Worm (Caenorhabditis elegans) whole organism, L4 larva: ENCODE data around the gene eri-5.
A peak's percentile ranks its signal among the peaks of the same experiment; 100 is the strongest.

Source experiments
- F37D6.2 ChIP-seq: sonication (generic microtip); optimal IDR thresholded peaks from 2 replicates; lab custom pipeline; 2016; ENCODE audit warnings: mild to moderate bottlenecking, missing genetic modification characterization, missing compliant biosample characterization
- F49E8.2 ChIP-seq: sonication (generic microtip); optimal IDR thresholded peaks from 2 replicates; lab custom pipeline; 2016; ENCODE audit warnings: missing compliant biosample characterization, mild to moderate bottlenecking, missing genetic modification characterization, borderline replicate concordance
- T26A8.4 ChIP-seq: fragments of 200-800 bp; sonication (Bioruptor generic); IDR thresholded peaks from 2 replicates; pipeline ENCODE4 v1.3.6; 2022; ENCODE audit warnings: missing genetic modification characterization, missing compliant biosample characterization
- Y105C5A.15 ChIP-seq: fragments of 200-800 bp; sonication (Bioruptor generic); IDR thresholded peaks from 2 replicates; pipeline ENCODE4 v1.3.6; 2022; ENCODE audit warnings: missing genetic modification characterization, missing compliant biosample characterization
- aly-2 ChIP-seq: sonication (generic microtip); optimal IDR thresholded peaks from 2 replicates; lab custom pipeline; 2018; ENCODE audit warnings: missing biosample characterization, missing genetic modification characterization
- ama-1 ChIP-seq: fragments of 150-350 bp; optimal IDR thresholded peaks from 2 replicates; lab custom pipeline; 2014; ENCODE audit warnings: inconsistent platforms, mixed read lengths
- ces-1 ChIP-seq: fragments of 150-350 bp; sonication (generic microtip); optimal IDR thresholded peaks from 4 replicates; lab custom pipeline; 2014; ENCODE audit warnings: missing biosample characterization, missing genetic modification reagents, missing genetic modification characterization
- cey-2 ChIP-seq: sonication (generic microtip); optimal IDR thresholded peaks from 3 replicates; lab custom pipeline; 2017; ENCODE audit warnings: missing genetic modification characterization, mild to moderate bottlenecking, missing compliant biosample characterization, antibody characterized with exemption, borderline replicate concordance; ENCODE audit not compliant: insufficient read depth
- daf-16 ChIP-seq, 3 experiments: sonication (generic microtip); optimal IDR thresholded peaks; 2 replicates each; lab custom pipeline; 2016 to 2017; ENCODE audit warnings: missing genetic modification characterization in 3 of 3, missing genetic modification reagents in 3 of 3, mild to moderate bottlenecking in 2 of 3, missing compliant biosample characterization in 2 of 3, missing biosample characterization in 1 of 3, moderate library complexity in 1 of 3
- daf-19 ChIP-seq: fragments of 200-800 bp; sonication (Bioruptor generic); conservative IDR thresholded peaks from 2 replicates; pipeline ENCODE4 v1.3.6; 2022; ENCODE audit warnings: missing genetic modification characterization, missing compliant biosample characterization
- dmd-6 ChIP-seq: fragments of 200-800 bp; sonication (Bioruptor generic); IDR thresholded peaks from 2 replicates; pipeline ENCODE4 v1.3.6; 2022; ENCODE audit warnings: missing genetic modification reagents, missing genetic modification characterization, missing compliant biosample characterization
- dmd-8 ChIP-seq: fragments of 200-800 bp; sonication (Bioruptor generic); IDR thresholded peaks from 2 replicates; pipeline ENCODE4 v1.3.6; 2022; ENCODE audit warnings: missing genetic modification characterization, missing compliant biosample characterization
- dve-1 ChIP-seq: sonication (generic microtip); optimal IDR thresholded peaks from 2 replicates; lab custom pipeline; 2017; ENCODE audit warnings: antibody characterized with exemption, mild to moderate bottlenecking, missing genetic modification characterization, missing compliant biosample characterization; ENCODE audit not compliant: insufficient read depth
- fkh-10 ChIP-seq: fragments of 150-350 bp; optimal IDR thresholded peaks from 2 replicates; lab custom pipeline; 2014; ENCODE audit warnings: missing biosample characterization, missing genetic modification reagents, missing genetic modification characterization
- fos-1 ChIP-seq: fragments of 150-350 bp; optimal IDR thresholded peaks from 2 replicates; lab custom pipeline; 2014; ENCODE audit warnings: missing biosample characterization, missing genetic modification characterization
- gei-8 ChIP-seq: fragments of 200-800 bp; sonication (Bioruptor generic); optimal IDR thresholded peaks from 2 replicates; lab custom pipeline; 2018; ENCODE audit warnings: mild to moderate bottlenecking, missing genetic modification characterization, missing compliant biosample characterization
- hif-1 ChIP-seq, 2 experiments: sonication (generic microtip); optimal IDR thresholded peaks; 2 replicates each; lab custom pipeline; 2016 to 2017; ENCODE audit warnings: missing compliant biosample characterization in 2 of 2, missing genetic modification characterization in 2 of 2, missing genetic modification reagents in 2 of 2, missing genotype in 2 of 2, mild to moderate bottlenecking in 1 of 2
- hlh-11 ChIP-seq: fragments of 200-800 bp; sonication (Bioruptor generic); optimal IDR thresholded peaks from 2 replicates; lab custom pipeline; 2018; ENCODE audit warnings: mild to moderate bottlenecking, missing genetic modification characterization, missing compliant biosample characterization
- hlh-30 ChIP-seq: sonication (generic microtip); optimal IDR thresholded peaks from 2 replicates; lab custom pipeline; 2017; ENCODE audit warnings: antibody characterized with exemption, mild to moderate bottlenecking, missing genetic modification characterization, missing compliant biosample characterization; ENCODE audit not compliant: insufficient read depth
- hmg-1.1 ChIP-seq: fragments of 200-800 bp; sonication (Bioruptor generic); IDR thresholded peaks from 2 replicates; pipeline ENCODE4 v1.3.6; 2022; ENCODE audit warnings: missing genetic modification reagents, missing genetic modification characterization, missing compliant biosample characterization
- lim-7 ChIP-seq: fragments of 200-800 bp; sonication (Bioruptor generic); IDR thresholded peaks from 2 replicates; pipeline ENCODE4 v1.3.6; 2022; ENCODE audit warnings: missing genetic modification characterization, missing compliant biosample characterization
- lin-1 ChIP-seq: fragments of 200-800 bp; sonication (Bioruptor generic); IDR thresholded peaks from 2 replicates; pipeline ENCODE4 v1.3.6; 2022; ENCODE audit warnings: missing genetic modification reagents, missing genetic modification characterization, missing compliant biosample characterization
- lin-13 ChIP-seq: fragments of 150-350 bp; optimal IDR thresholded peaks from 2 replicates; lab custom pipeline; 2014; ENCODE audit warnings: missing biosample characterization, missing genetic modification reagents, missing genetic modification characterization
- lin-15B ChIP-seq: fragments of 150-350 bp; sonication (generic microtip); optimal IDR thresholded peaks from 3 replicates; lab custom pipeline; 2014; ENCODE audit warnings: missing biosample characterization, missing genetic modification characterization
- lin-29 ChIP-seq: fragments of 200-800 bp; sonication (Bioruptor generic); IDR thresholded peaks from 2 replicates; pipeline ENCODE4 v1.3.6; 2022; ENCODE audit warnings: missing genetic modification reagents, missing genetic modification characterization, missing compliant biosample characterization
- lsy-2 ChIP-seq, 2 experiments: fragments of 150-350 bp in 1 of 2; sonication (generic microtip) in 1 of 2; optimal IDR thresholded peaks; 2 replicates each; lab custom pipeline; 2014 to 2017; ENCODE audit warnings: missing biosample characterization in 2 of 2, missing genetic modification characterization in 2 of 2
- mep-1 ChIP-seq: fragments of 150-350 bp; sonication (generic microtip); optimal IDR thresholded peaks from 3 replicates; lab custom pipeline; 2014; ENCODE audit warnings: missing biosample characterization, missing genetic modification characterization
- mes-2 ChIP-seq: sonication (generic microtip); optimal IDR thresholded peaks from 2 replicates; lab custom pipeline; 2016; ENCODE audit warnings: missing genotype, mild to moderate bottlenecking, missing genetic modification characterization, missing compliant biosample characterization; ENCODE audit not compliant: poor library complexity, severe bottlenecking
- mxl-3 ChIP-seq: fragments of 200-800 bp; sonication (Bioruptor generic); optimal IDR thresholded peaks from 2 replicates; lab custom pipeline; 2018; ENCODE audit warnings: mild to moderate bottlenecking, missing genetic modification characterization, missing compliant biosample characterization
- nhr-10 ChIP-seq: fragments of 150-350 bp; optimal IDR thresholded peaks from 2 replicates; lab custom pipeline; 2014; ENCODE audit warnings: missing biosample characterization, missing genetic modification characterization
- nhr-102 ChIP-seq: sonication (generic microtip); optimal IDR thresholded peaks from 2 replicates; lab custom pipeline; 2016; ENCODE audit warnings: mild to moderate bottlenecking, missing genetic modification characterization, moderate library complexity, missing compliant biosample characterization
- nhr-11 ChIP-seq: fragments of 150-350 bp; optimal IDR thresholded peaks from 2 replicates; lab custom pipeline; 2014; ENCODE audit warnings: missing biosample characterization, missing genetic modification characterization
- nhr-28 ChIP-seq: fragments of 150-350 bp; optimal IDR thresholded peaks from 2 replicates; lab custom pipeline; 2014; ENCODE audit warnings: missing biosample characterization, missing genetic modification characterization
- nhr-48 ChIP-seq: sonication (generic microtip); optimal IDR thresholded peaks from 2 replicates; lab custom pipeline; 2016; ENCODE audit warnings: mild to moderate bottlenecking, missing genetic modification characterization, missing compliant biosample characterization
- nhr-76 ChIP-seq: fragments of 150-350 bp; optimal IDR thresholded peaks from 2 replicates; lab custom pipeline; 2014; ENCODE audit warnings: missing biosample characterization, missing genetic modification characterization
- nhr-77 ChIP-seq: fragments of 150-350 bp; optimal IDR thresholded peaks from 2 replicates; lab custom pipeline; 2014; ENCODE audit warnings: missing biosample characterization, missing genetic modification characterization
- set-16 ChIP-seq: fragments of 200-800 bp; sonication (Bioruptor generic); IDR thresholded peaks from 2 replicates; pipeline ENCODE4 v1.3.6; 2022; ENCODE audit warnings: missing genetic modification reagents, missing genetic modification characterization, missing compliant biosample characterization
- skn-1 ChIP-seq: fragments of 150-350 bp; optimal IDR thresholded peaks from 2 replicates; lab custom pipeline; 2014; ENCODE audit warnings: missing biosample characterization, missing genetic modification characterization
- spr-1 ChIP-seq: sonication (generic microtip); optimal IDR thresholded peaks from 2 replicates; lab custom pipeline; 2016; ENCODE audit warnings: mild to moderate bottlenecking, missing genetic modification characterization, missing compliant biosample characterization
- unc-62 ChIP-seq, 3 experiments: fragments of 150-350 bp in 1 of 3; sonication (generic microtip); optimal IDR thresholded peaks in 2 of 3; peaks in 1 of 3; 1 replicate in 1 of 3; 2 replicates in 2 of 3; lab custom pipeline; 2014 to 2017; ENCODE audit warnings: missing biosample characterization in 3 of 3, missing genetic modification characterization in 3 of 3, missing genetic modification reagents in 3 of 3, missing genotype in 1 of 3
- zag-1 ChIP-seq: fragments of 150-350 bp; optimal IDR thresholded peaks from 2 replicates; lab custom pipeline; 2014; ENCODE audit warnings: missing biosample characterization, missing genetic modification characterization
- zfp-3 ChIP-seq: fragments of 200-800 bp; sonication (Bioruptor generic); conservative IDR thresholded peaks from 2 replicates; pipeline ENCODE4 v1.3.6; 2022; ENCODE audit warnings: missing genetic modification reagents, missing genetic modification characterization, missing compliant biosample characterization
- zip-2 ChIP-seq: fragments of 150-350 bp; optimal IDR thresholded peaks from 2 replicates; lab custom pipeline; 2014; ENCODE audit warnings: missing biosample characterization, missing genetic modification characterization
- ztf-7 ChIP-seq: fragments of 150-350 bp; optimal IDR thresholded peaks from 2 replicates; lab custom pipeline; 2014; ENCODE audit warnings: missing biosample characterization, missing genetic modification characterization

The eri-5 gene

DNA sequence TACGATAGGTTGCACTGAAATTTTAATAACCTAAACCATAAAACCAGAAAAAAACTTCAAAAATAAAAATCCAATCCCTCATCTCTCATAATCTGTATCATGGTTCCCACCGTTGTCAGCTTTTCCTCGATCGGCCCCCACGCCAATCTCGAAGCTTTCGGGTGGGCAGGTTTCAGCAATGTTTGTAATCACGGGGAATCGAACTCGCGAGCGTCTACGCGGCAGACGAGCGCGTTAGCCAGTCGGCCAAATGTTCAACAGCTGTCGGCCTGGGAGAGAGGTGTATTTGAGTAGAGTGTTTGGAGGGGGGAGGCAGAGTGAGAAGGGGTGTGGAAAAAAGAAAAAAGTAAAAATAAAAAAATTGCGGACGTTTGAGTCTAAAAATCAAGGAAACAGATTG lies 17.8 kb downstream of the eri-5 start (continued):
- TF ChIP-seq F37D6.2 (tag; lab: Kevin White, UChicago) (peak; percentile 69), set-16 (GFP tag; lab: Robert Waterston, UW) (peak; percentile 78), ztf-7 (tag; lab: Kevin White, UChicago) (peak; percentile 24), T26A8.4 (peak; percentile 87), mep-1 (tag; lab: Kevin White, UChicago) (peak; percentile 93), ama-1 (lab: Kevin White, UChicago) (peak; percentile 51), nhr-102 (tag; lab: Kevin White, UChicago) (peak; percentile 81), lim-7 (peak; percentile 79), gei-8 (peak; percentile 92), zip-2 (peak; percentile 26), fkh-10 (peak; percentile 72), Y105C5A.15 (GFP tag; lab: Robert Waterston, UW) (peak; percentile 77), zag-1 (no peak), lsy-2 (tag; optimal IDR thresholded peaks at IDR 0.05; lab: Kevin White, UChicago) (peak in 1 of 2 experiments; percentile 86), nhr-76 (tag; lab: Kevin White, UChicago) (no peak), nhr-11 (peak; percentile 66), mxl-3 (GFP tag; lab: Kevin White, UChicago) (peak; percentile 70), dmd-8 (GFP tag; lab: Robert Waterston, UW) (peak; percentile 86; the same call in 1 of the 2 replicates)

DNA sequence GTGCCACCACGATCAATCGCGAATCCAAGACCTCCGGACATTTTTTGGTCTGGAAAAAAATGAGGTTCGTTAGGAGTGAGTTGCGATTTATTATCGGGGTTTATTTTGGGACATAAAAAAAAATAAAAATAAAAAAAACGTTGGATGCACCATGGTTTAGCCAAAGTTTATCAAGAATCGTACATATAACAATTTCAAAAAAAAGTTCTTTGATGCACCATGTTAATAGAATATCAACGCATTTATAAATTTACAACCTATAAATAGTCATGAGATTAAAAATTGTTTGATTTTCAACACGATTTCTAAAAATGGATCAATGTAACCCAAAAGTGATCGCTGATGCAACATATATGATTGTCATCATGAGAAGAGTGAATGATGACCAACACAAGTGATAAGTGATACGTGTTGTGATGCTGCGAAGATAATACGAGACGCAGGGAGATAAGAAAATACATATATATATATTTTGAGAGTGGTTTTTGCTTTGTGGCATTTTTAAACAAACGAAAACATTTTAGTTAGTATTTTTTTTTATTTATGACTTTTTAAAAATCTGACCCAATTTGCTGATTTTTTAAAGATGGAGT lies 21.8 kb downstream of the eri-5 start, which contains the start of gene Y38F2AR.12:
Gene Y38F2AR.12 (minus strand): TSS at position 51 of the 593 bp plus-strand sequence.
- TF ChIP-seq hlh-30 (tag; lab: Kevin White, UChicago), result peak; percentile 85
- no peak for TF ChIP-seq mxl-3 (GFP tag; lab: Kevin White, UChicago)
- TF ChIP-seq lin-13 (GFP tag; lab: Kevin White, UChicago), result no peak
- peak; percentile 19 for TF ChIP-seq nhr-28
- no peak for TF ChIP-seq nhr-77 (tag; lab: Kevin White, UChicago)
- no peak for TF ChIP-seq F49E8.2
- TF ChIP-seq nhr-48, result no peak
- TF ChIP-seq lin-29 (GFP tag; lab: Robert Waterston, UW), result no peak
- no peak for TF ChIP-seq zag-1
- no peak for TF ChIP-seq daf-19 (GFP tag; lab: Robert Waterston, UW)
- no peak for TF ChIP-seq fos-1 (tag; lab: Kevin White, UChicago)
- no peak for TF ChIP-seq lin-15B (tag; lab: Kevin White, UChicago)
- TF ChIP-seq skn-1 (tag; lab: Kevin White, UChicago), result no peak
- TF ChIP-seq ces-1 (GFP tag; lab: Kevin White, UChicago), result no peak
- TF ChIP-seq hif-1 (tag; optimal IDR thresholded peaks at IDR 0.05; lab: Kevin White, UChicago), result no peak
- no peak for TF ChIP-seq daf-16 (GFP tag; optimal IDR thresholded peaks at IDR 0.05; lab: Kevin White, UChicago)
- TF ChIP-seq daf-16 (tag; optimal IDR thresholded peaks at IDR 0.05; lab: Kevin White, UChicago), result peak; percentile 53
- no peak for TF ChIP-seq zfp-3 (GFP tag; lab: Robert Waterston, UW)
- TF ChIP-seq hmg-1.1, result no peak
- TF ChIP-seq hlh-11 (tag; lab: Kevin White, UChicago), result peak; percentile 45
- TF ChIP-seq dmd-6 (GFP tag; lab: Robert Waterston, UW), result peak; percentile 16; the same call in 1 of the 2 replicates
- TF ChIP-seq nhr-76 (tag; lab: Kevin White, UChicago), result no peak
- peak; percentile 54 for TF ChIP-seq dve-1 (tag; lab: Kevin White, UChicago)
- peak in 1 of 2 experiments; percentile 19 for TF ChIP-seq unc-62 (GFP tag; optimal IDR thresholded peaks at IDR 0.05 in 1 of 2; lab: Kevin White, UChicago)
- no peak for TF ChIP-seq unc-62 (tag; optimal IDR thresholded peaks at IDR 0.05; lab: Kevin White, UChicago)
- TF ChIP-seq mes-2 (tag; lab: Kevin White, UChicago), result no peak
- TF ChIP-seq nhr-10 (tag; lab: Kevin White, UChicago), result no peak
- no peak for TF ChIP-seq cey-2 (tag; lab: Kevin White, UChicago)
- TF ChIP-seq spr-1, result no peak
- no peak for TF ChIP-seq mep-1 (tag; lab: Kevin White, UChicago)
- no peak for TF ChIP-seq aly-2 (tag; lab: Kevin White, UChicago)
- no peak for TF ChIP-seq lin-1 (GFP tag; lab: Robert Waterston, UW)
